Fruit fly (Drosophila melanogaster) whole organism, pupa: ENCODE results near the gene Nin.

Experiments
- CG10348 ChIP-seq: fragments of 200-800 bp; sonication (Bioruptor generic); IDR thresholded peaks from 2 replicates; pipeline ENCODE4 v1.3.6; 2022; ENCODE audit warnings: missing biosample characterization, missing genetic modification characterization
- CG12605 ChIP-seq: fragments of 200-800 bp; sonication (Bioruptor generic); IDR thresholded peaks from 2 replicates; pipeline ENCODE4 v1.3.6; 2022; ENCODE audit warnings: missing biosample characterization, missing genetic modification characterization
- CG13204 ChIP-seq: fragments of 200-800 bp; sonication (Bioruptor generic); optimal IDR thresholded peaks from 2 replicates; lab custom pipeline; 2018; ENCODE audit warnings: missing biosample characterization, mild to moderate bottlenecking, missing genetic modification characterization, moderate library complexity
- CG14655 ChIP-seq: fragments of 200-800 bp; sonication (Bioruptor generic); optimal IDR thresholded peaks from 3 replicates; lab custom pipeline; 2017; ENCODE audit warnings: mild to moderate bottlenecking, missing biosample characterization, missing genetic modification reagents, missing genetic modification characterization
- CG15710 ChIP-seq: fragments of 200-800 bp; sonication (Bioruptor generic); optimal IDR thresholded peaks from 2 replicates; lab custom pipeline; 2018; ENCODE audit warnings: missing biosample characterization, mild to moderate bottlenecking, missing genetic modification characterization, moderate library complexity
- CG17806 ChIP-seq: fragments of 200-800 bp; sonication (Bioruptor generic); optimal IDR thresholded peaks from 2 replicates; lab custom pipeline; 2018; ENCODE audit warnings: missing biosample characterization, mild to moderate bottlenecking, missing genetic modification characterization, moderate library complexity
- CG32121 ChIP-seq: fragments of 200-800 bp; sonication (Bioruptor generic); IDR thresholded peaks from 2 replicates; pipeline ENCODE4 v1.3.6; 2022; ENCODE audit warnings: missing biosample characterization, missing genetic modification characterization
- CG34367 ChIP-seq: fragments of 200-800 bp; sonication (Bioruptor generic); optimal IDR thresholded peaks from 2 replicates; lab custom pipeline; 2018; ENCODE audit warnings: missing biosample characterization, mild to moderate bottlenecking, missing genetic modification characterization
- CG4496 ChIP-seq: fragments of 200-800 bp; sonication (Bioruptor generic); IDR thresholded peaks from 3 replicates; pipeline ENCODE4 v1.3.6; 2022; ENCODE audit warnings: missing biosample characterization, missing genetic modification characterization
- CG8159 ChIP-seq: fragments of 200-800 bp; sonication (Bioruptor generic); optimal IDR thresholded peaks from 3 replicates; lab custom pipeline; 2018; ENCODE audit warnings: missing biosample characterization, mild to moderate bottlenecking, missing genetic modification characterization, moderate library complexity
- CG8301 ChIP-seq: fragments of 200-800 bp; sonication (Bioruptor generic); optimal IDR thresholded peaks from 2 replicates; lab custom pipeline; 2018; ENCODE audit warnings: missing biosample characterization, mild to moderate bottlenecking, missing genetic modification characterization
- CG9948 ChIP-seq: fragments of 200-800 bp; sonication (Bioruptor generic); optimal IDR thresholded peaks from 2 replicates; lab custom pipeline; 2018; ENCODE audit warnings: missing biosample characterization, mild to moderate bottlenecking, missing genetic modification characterization, moderate library complexity
- D1 ChIP-seq: fragments of 200-800 bp; sonication (Bioruptor generic); optimal IDR thresholded peaks from 2 replicates; lab custom pipeline; 2018; ENCODE audit warnings: missing biosample characterization, mild to moderate bottlenecking, missing genetic modification characterization, moderate library complexity
- EcR ChIP-seq: fragments of 200-800 bp; sonication (Bioruptor generic); optimal IDR thresholded peaks from 3 replicates; lab custom pipeline; 2019; ENCODE audit warnings: missing biosample characterization, missing genetic modification characterization, mild to moderate bottlenecking, moderate library complexity, missing genetic modification reagents
- Ets98B ChIP-seq: fragments of 200-800 bp; sonication (Bioruptor generic); IDR thresholded peaks from 2 replicates; pipeline ENCODE4 v1.3.6; 2022; ENCODE audit warnings: missing biosample characterization, missing genetic modification characterization
- Pif1A ChIP-seq: fragments of 200-800 bp; sonication (Bioruptor generic); optimal IDR thresholded peaks from 3 replicates; lab custom pipeline; 2016; ENCODE audit warnings: missing biosample characterization, missing genetic modification characterization
- Pif1B ChIP-seq: fragments of 200-800 bp; sonication (Bioruptor generic); optimal IDR thresholded peaks from 3 replicates; lab custom pipeline; 2016; ENCODE audit warnings: missing biosample characterization, missing genetic modification characterization
- Snoo ChIP-seq: fragments of 200-800 bp; sonication (Bioruptor generic); optimal IDR thresholded peaks from 3 replicates; lab custom pipeline; 2017; ENCODE audit warnings: missing biosample characterization, mild to moderate bottlenecking, missing genetic modification characterization, inconsistent platforms
- fd96Ca ChIP-seq: fragments of 200-800 bp; sonication (Bioruptor generic); IDR thresholded peaks from 3 replicates; pipeline ENCODE4 v1.3.6; 2022; ENCODE audit warnings: missing biosample characterization, missing genetic modification characterization
- gl ChIP-seq: fragments of 200-800 bp; sonication (Bioruptor generic); optimal IDR thresholded peaks from 2 replicates; lab custom pipeline; 2018; ENCODE audit warnings: missing biosample characterization, mild to moderate bottlenecking, missing genetic modification characterization
- rn ChIP-seq: fragments of 200-800 bp; sonication (Bioruptor generic); IDR thresholded peaks from 2 replicates; pipeline ENCODE4 v1.3.6; 2022; ENCODE audit warnings: missing biosample characterization, missing genetic modification characterization

Nin gene

dm6 chr2L:5239433-5240278 lies 38.7 kb downstream of the Nin start:
- TF ChIP-seq EcR (GFP tag; lab: Kevin White, UChicago) = no peak
- TF ChIP-seq CG17806 = no peak
- no peak for TF ChIP-seq CG32121 (GFP tag; lab: Robert Waterston, UW)
- TF ChIP-seq Pif1A (GFP tag; lab: Kevin White, UChicago) = no peak
- TF ChIP-seq Snoo (tag; lab: Kevin White, UChicago) = no peak
- no peak for TF ChIP-seq CG10348 (GFP tag; lab: Robert Waterston, UW)

dm6 chr2L:5238567-5238925 lies 39.8 kb downstream of the Nin start:
- no peak for TF ChIP-seq CG8159
- peak; percentile 38 for TF ChIP-seq EcR (GFP tag; lab: Kevin White, UChicago)
- no peak for TF ChIP-seq D1
- no peak for TF ChIP-seq CG8301 (tag; lab: Kevin White, UChicago)
- TF ChIP-seq CG34367 (tag; lab: Kevin White, UChicago) = no peak
- no peak for TF ChIP-seq Ets98B (GFP tag; lab: Robert Waterston, UW)
- TF ChIP-seq CG13204 = peak; percentile 43

- no peak for TF ChIP-seq gl (tag; lab: Kevin White, UChicago)
- TF ChIP-seq Pif1A (GFP tag; lab: Kevin White, UChicago) = peak; percentile 12
- TF ChIP-seq CG9948 = peak; percentile 57
- no peak for TF ChIP-seq Snoo (tag; lab: Kevin White, UChicago)
- TF ChIP-seq CG10348 (GFP tag; lab: Robert Waterston, UW) = no peak
- no peak for TF ChIP-seq Pif1B (GFP tag; lab: Kevin White, UChicago)
- TF ChIP-seq CG17806 = peak; percentile 56
- no peak for TF ChIP-seq D1
- no peak for TF ChIP-seq EcR (GFP tag; lab: Kevin White, UChicago)
- TF ChIP-seq rn (GFP tag; lab: Robert Waterston, UW) = no peak
- TF ChIP-seq CG8159 = peak; percentile 71
- no peak for TF ChIP-seq CG12605 (GFP tag; lab: Robert Waterston, UW)
- TF ChIP-seq CG32121 (GFP tag; lab: Robert Waterston, UW) = no peak
- TF ChIP-seq CG14655 = no peak
- TF ChIP-seq Ets98B (GFP tag; lab: Robert Waterston, UW) = no peak
- peak; percentile 61 for TF ChIP-seq CG15710 (tag; lab: Kevin White, UChicago)
- TF ChIP-seq CG4496 (GFP tag; lab: Robert Waterston, UW) = no peak
- peak; percentile 6 for TF ChIP-seq CG8301 (tag; lab: Kevin White, UChicago)
- peak; percentile 1 for TF ChIP-seq CG34367 (tag; lab: Kevin White, UChicago)
These were observed 40.3 kb downstream of the Nin start for dm6 chr2L:5237899-5238566.

dm6 chr2L:5237175-5237753 lies 41.1 kb downstream of the Nin start:
- TF ChIP-seq CG8159 (peak; percentile 39), CG9948 (no peak), CG14655 (peak; percentile 25), fd96Ca (peak; percentile 55), EcR (GFP tag; lab: Kevin White, UChicago) (peak; percentile 61), Pif1A (GFP tag; lab: Kevin White, UChicago) (peak; percentile 62), CG32121 (GFP tag; lab: Robert Waterston, UW) (peak; percentile 51; the same call in 1 of the 2 replicates), gl (tag; lab: Kevin White, UChicago) (peak; percentile 38), Pif1B (GFP tag; lab: Kevin White, UChicago) (peak; percentile 50), CG13204 (peak; percentile 9), CG12605 (GFP tag; lab: Robert Waterston, UW) (peak; percentile 86), CG8301 (tag; lab: Kevin White, UChicago) (no peak), CG17806 (no peak), CG34367 (tag; lab: Kevin White, UChicago) (no peak), CG10348 (GFP tag; lab: Robert Waterston, UW) (no peak), rn (GFP tag; lab: Robert Waterston, UW) (no peak), Snoo (tag; lab: Kevin White, UChicago) (peak; percentile 34), CG15710 (tag; lab: Kevin White, UChicago) (peak; percentile 21), Ets98B (GFP tag; lab: Robert Waterston, UW) (peak; percentile 66), CG4496 (GFP tag; lab: Robert Waterston, UW) (no peak; the same call in 2 of the 3 replicates), D1 (no peak)

dm6 chr2L:5236346-5236809 lies 42.0 kb downstream of the Nin start:
- TF ChIP-seq CG14655 (peak; percentile 38), gl (tag; lab: Kevin White, UChicago) (peak; percentile 42), EcR (GFP tag; lab: Kevin White, UChicago) (peak; percentile 47), Snoo (tag; lab: Kevin White, UChicago) (no peak), Ets98B (GFP tag; lab: Robert Waterston, UW) (no peak), Pif1A (GFP tag; lab: Kevin White, UChicago) (no peak), CG4496 (GFP tag; lab: Robert Waterston, UW) (0 out of 3 replicates have a peak, but pooled peaks have one; percentile 51), D1 (no peak), fd96Ca (no peak), Pif1B (GFP tag; lab: Kevin White, UChicago) (peak; percentile 3), CG15710 (tag; lab: Kevin White, UChicago) (peak; percentile 17), CG13204 (peak; percentile 89)
- TF ChIP-seq, all 21 proteins: peak for 7
